Fruit fly (Drosophila melanogaster) whole organism, embryonic: ENCODE data around the gene CG4293.

ENCODE experiments used
- Abd-B ChIP-seq: fragments of 200-800 bp; sonication (Bioruptor generic); optimal IDR thresholded peaks from 2 replicates; lab custom pipeline; 2018; ENCODE audit warnings: missing biosample characterization, mild to moderate bottlenecking, missing genetic modification characterization, moderate library complexity
- Awh ChIP-seq: fragments of 200-800 bp; sonication (Bioruptor generic); IDR thresholded peaks from 2 replicates; pipeline ENCODE4, ENCODE4 v1.3.6; 2022; ENCODE audit warnings: missing biosample characterization, missing genetic modification characterization
- C15 ChIP-seq: fragments of 200-800 bp; sonication (Bioruptor generic); IDR thresholded peaks from 3 replicates; pipeline ENCODE4 v1.3.6; 2022; ENCODE audit warnings: missing biosample characterization, missing genetic modification characterization
- CG10321 ChIP-seq: fragments of 200-800 bp; sonication (Bioruptor generic); IDR thresholded peaks from 2 replicates; pipeline ENCODE4 v1.3.6; 2022; ENCODE audit warnings: missing biosample characterization, missing genetic modification characterization
- CG10366 ChIP-seq: fragments of 200-800 bp; sonication (Bioruptor generic); IDR thresholded peaks from 2 replicates; pipeline ENCODE4 v1.3.6; 2022; ENCODE audit warnings: missing biosample characterization, missing genetic modification characterization
- CG10543 ChIP-seq: fragments of 200-800 bp; sonication (Bioruptor generic); optimal IDR thresholded peaks from 3 replicates; lab custom pipeline; 2017; ENCODE audit warnings: missing biosample characterization, mild to moderate bottlenecking, missing genetic modification characterization, moderate library complexity
- CG12391 ChIP-seq: fragments of 200-800 bp; sonication (Bioruptor generic); optimal IDR thresholded peaks from 3 replicates; lab custom pipeline; 2018; ENCODE audit warnings: missing biosample characterization, mild to moderate bottlenecking, missing genetic modification characterization, moderate library complexity
- CG13287 ChIP-seq: fragments of 200-800 bp; sonication (Bioruptor generic); IDR thresholded peaks from 2 replicates; pipeline ENCODE4 v1.3.6; 2022; ENCODE audit warnings: missing biosample characterization, missing genetic modification characterization; ENCODE audit not compliant: partially characterized antibody
- CG1647 ChIP-seq: fragments of 200-800 bp; sonication (Bioruptor generic); optimal IDR thresholded peaks from 3 replicates; lab custom pipeline; 2016; ENCODE audit warnings: missing biosample characterization, missing genetic modification characterization
- CG17328 ChIP-seq: fragments of 200-800 bp; sonication (Bioruptor generic); IDR thresholded peaks from 2 replicates; pipeline ENCODE4 v1.3.6; 2022; ENCODE audit warnings: missing biosample characterization, missing genetic modification characterization
- CG17359 ChIP-seq: fragments of 200-800 bp; sonication (Bioruptor generic); optimal IDR thresholded peaks from 3 replicates; lab custom pipeline; 2018; ENCODE audit warnings: missing biosample characterization, mild to moderate bottlenecking, missing genetic modification characterization, moderate library complexity
- CG17829 ChIP-seq: fragments of 200-800 bp; optimal IDR thresholded peaks from 2 replicates; lab custom pipeline; 2019; ENCODE audit warnings: missing biosample characterization, mild to moderate bottlenecking, missing genetic modification characterization, moderate library complexity
- CG2116 ChIP-seq: fragments of 200-800 bp; sonication (Bioruptor generic); optimal IDR thresholded peaks from 3 replicates; lab custom pipeline; 2018; ENCODE audit warnings: missing biosample characterization, mild to moderate bottlenecking, missing genetic modification characterization
- CG30020 ChIP-seq: fragments of 200-800 bp; optimal IDR thresholded peaks from 2 replicates; lab custom pipeline; 2019; ENCODE audit warnings: missing biosample characterization, mild to moderate bottlenecking, missing genetic modification characterization, moderate library complexity
- CG31388 ChIP-seq: fragments of 200-800 bp; sonication (Bioruptor generic); optimal IDR thresholded peaks from 2 replicates; lab custom pipeline; 2016; ENCODE audit warnings: missing biosample characterization, missing genetic modification characterization
- CG34224 ChIP-seq: fragments of 200-800 bp; sonication (Bioruptor generic); IDR thresholded peaks from 3 replicates; pipeline ENCODE4 v1.3.6; 2022; ENCODE audit warnings: missing biosample characterization, missing genetic modification characterization; ENCODE audit not compliant: partially characterized antibody
- CG4617 ChIP-seq: fragments of 200-800 bp; sonication (Bioruptor generic); optimal IDR thresholded peaks from 3 replicates; lab custom pipeline; 2016; ENCODE audit warnings: missing biosample characterization, missing genetic modification characterization, borderline replicate concordance
- CG4707 ChIP-seq: fragments of 200-800 bp; sonication (Bioruptor generic); optimal IDR thresholded peaks from 2 replicates; lab custom pipeline; 2018; ENCODE audit warnings: missing biosample characterization, mild to moderate bottlenecking, missing genetic modification characterization, moderate library complexity
- CG4730 ChIP-seq: fragments of 200-800 bp; sonication (Bioruptor generic); IDR thresholded peaks from 2 replicates; pipeline ENCODE4 v1.3.6; 2022; ENCODE audit warnings: missing biosample characterization, missing genetic modification characterization
- CG5953 ChIP-seq: fragments of 200-800 bp; sonication (Bioruptor generic); IDR thresholded peaks from 2 replicates; pipeline ENCODE4 v1.3.6; 2022; ENCODE audit warnings: missing biosample characterization, missing genetic modification characterization
- CG6254 ChIP-seq: fragments of 200-800 bp; sonication (Bioruptor generic); optimal IDR thresholded peaks from 3 replicates; lab custom pipeline; 2017; ENCODE audit warnings: mild to moderate bottlenecking, missing biosample characterization, missing genetic modification reagents, missing genetic modification characterization
- CTCF ChIP-seq: fragments of 200-800 bp; sonication (Bioruptor generic); optimal IDR thresholded peaks from 2 replicates; lab custom pipeline; 2017; ENCODE audit warnings: missing biosample characterization, mild to moderate bottlenecking, missing genetic modification characterization, moderate library complexity
- Dll ChIP-seq: fragments of 200-800 bp; sonication (Bioruptor generic); IDR thresholded peaks from 4 replicates; pipeline ENCODE4 v1.3.6; 2022; ENCODE audit warnings: missing biosample characterization, missing genetic modification characterization; ENCODE audit not compliant: partially characterized antibody
- Dp ChIP-seq: fragments of 200-800 bp; sonication (Bioruptor generic); optimal IDR thresholded peaks from 2 replicates; lab custom pipeline; 2018; ENCODE audit warnings: missing biosample characterization, mild to moderate bottlenecking, missing genetic modification characterization, moderate library complexity
- Eip74EF ChIP-seq, 2 experiments: fragments of 200-800 bp in 1 of 2; fragments of >200 bp in 1 of 2; sonication (Bioruptor generic) in 1 of 2; optimal IDR thresholded peaks; 2 replicates each; lab custom pipeline; 2017 to 2019; ENCODE audit warnings: missing biosample characterization in 2 of 2, missing genetic modification characterization in 2 of 2, mild to moderate bottlenecking in 1 of 2, moderate library complexity in 1 of 2
- HmgD ChIP-seq: fragments of 200-800 bp; sonication (Bioruptor generic); optimal IDR thresholded peaks from 3 replicates; lab custom pipeline; 2016; ENCODE audit warnings: missing biosample characterization, missing genetic modification characterization
- Oaz ChIP-seq: fragments of 200-800 bp; sonication (Bioruptor generic); IDR thresholded peaks from 2 replicates; pipeline ENCODE4 v1.3.6; 2022; ENCODE audit warnings: missing biosample characterization, missing genetic modification characterization
- TFAM ChIP-seq: fragments of 200-800 bp; sonication (Bioruptor generic); optimal IDR thresholded peaks from 2 replicates; lab custom pipeline; 2017; ENCODE audit warnings: missing biosample characterization, missing genetic modification characterization, inconsistent platforms
- Trl ChIP-seq, 3 experiments: fragments of >200 bp in 2 of 3; fragments of 200-800 bp in 1 of 3; sonication (Bioruptor generic) in 1 of 3; optimal IDR thresholded peaks; 2 replicates in 1 of 3; 3 replicates in 2 of 3; lab custom pipeline; 2016 to 2017; ENCODE audit warnings: missing biosample characterization in 1 of 3, missing genetic modification characterization in 1 of 3
- YL-1 ChIP-seq: fragments of 200-800 bp; sonication (Bioruptor generic); optimal IDR thresholded peaks from 3 replicates; lab custom pipeline; 2017; ENCODE audit warnings: missing biosample characterization, mild to moderate bottlenecking, missing genetic modification characterization
- ato ChIP-seq: fragments of 200-800 bp; sonication (Bioruptor generic); IDR thresholded peaks from 2 replicates; pipeline ENCODE4 v1.3.6; 2022; ENCODE audit warnings: missing biosample characterization, missing genetic modification characterization; ENCODE audit not compliant: partially characterized antibody
- bbx ChIP-seq: fragments of 200-800 bp; sonication (Bioruptor generic); IDR thresholded peaks from 2 replicates; pipeline ENCODE4 v1.3.6; 2022; ENCODE audit warnings: missing biosample characterization, missing genetic modification characterization; ENCODE audit not compliant: partially characterized antibody
- btn ChIP-seq: fragments of 200-800 bp; sonication (Bioruptor generic); optimal IDR thresholded peaks from 2 replicates; lab custom pipeline; 2016; ENCODE audit warnings: missing biosample characterization, missing genetic modification characterization
- chn ChIP-seq: fragments of 200-800 bp; sonication (Bioruptor generic); optimal IDR thresholded peaks from 2 replicates; lab custom pipeline; 2016; ENCODE audit warnings: missing biosample characterization, missing genetic modification characterization
- da ChIP-seq: fragments of 200-800 bp; sonication (Bioruptor generic); optimal IDR thresholded peaks from 2 replicates; lab custom pipeline; 2016; ENCODE audit warnings: missing biosample characterization, missing genetic modification characterization
- dati ChIP-seq: fragments of 200-800 bp; sonication (Bioruptor generic); IDR thresholded peaks from 2 replicates; pipeline ENCODE4 v1.3.6; 2022; ENCODE audit warnings: missing biosample characterization, missing genetic modification characterization
- dpn ChIP-seq, 2 experiments: fragments of 200-800 bp; sonication (Bioruptor generic); optimal IDR thresholded peaks; 3 replicates each; lab custom pipeline; 2016; ENCODE audit warnings: missing biosample characterization in 2 of 2, missing genetic modification characterization in 2 of 2
- exex ChIP-seq: fragments of 200-800 bp; sonication (Bioruptor generic); optimal IDR thresholded peaks from 4 replicates; lab custom pipeline; 2018; ENCODE audit warnings: missing biosample characterization, mild to moderate bottlenecking, missing genetic modification characterization, moderate library complexity
- fd102C ChIP-seq: fragments of 200-800 bp; sonication (Bioruptor generic); optimal IDR thresholded peaks from 2 replicates; lab custom pipeline; 2018; ENCODE audit warnings: missing biosample characterization, mild to moderate bottlenecking, missing genetic modification characterization, moderate library complexity
- gro ChIP-seq: fragments of 200-800 bp; sonication (Bioruptor generic); optimal IDR thresholded peaks from 2 replicates; lab custom pipeline; 2016; ENCODE audit warnings: missing biosample characterization, missing genetic modification characterization
- gt ChIP-seq: fragments of 200-800 bp; sonication (Bioruptor generic); IDR thresholded peaks from 2 replicates; pipeline ENCODE4 v1.3.6; 2022; ENCODE audit warnings: missing biosample characterization, missing genetic modification characterization
- hth ChIP-seq: fragments of >200 bp; optimal IDR thresholded peaks from 2 replicates; lab custom pipeline; 2017; ENCODE audit warnings: inconsistent platforms
- inv ChIP-seq: fragments of 200-800 bp; sonication (Bioruptor generic); IDR thresholded peaks from 2 replicates; pipeline ENCODE4 v1.3.6; 2022; ENCODE audit warnings: missing biosample characterization, missing genetic modification characterization; ENCODE audit not compliant: partially characterized antibody
- jigr1 ChIP-seq: fragments of 200-800 bp; sonication (Bioruptor generic); IDR thresholded peaks from 3 replicates; pipeline ENCODE4 v1.3.6; 2022; ENCODE audit warnings: missing biosample characterization, missing genetic modification characterization
- jing ChIP-seq: fragments of 200-800 bp; sonication (Bioruptor generic); optimal IDR thresholded peaks from 2 replicates; lab custom pipeline; 2018; ENCODE audit warnings: missing biosample characterization, mild to moderate bottlenecking, missing genetic modification characterization
- kay ChIP-seq: fragments of 200-800 bp; sonication (Bioruptor generic); optimal IDR thresholded peaks from 2 replicates; lab custom pipeline; 2016; ENCODE audit warnings: missing biosample characterization, missing genetic modification characterization
- lbe ChIP-seq: fragments of 200-800 bp; sonication (Bioruptor generic); optimal IDR thresholded peaks from 2 replicates; lab custom pipeline; 2016; ENCODE audit warnings: missing biosample characterization, mild to moderate bottlenecking, missing genetic modification characterization
- nom ChIP-seq: fragments of 200-800 bp; sonication (Bioruptor generic); optimal IDR thresholded peaks from 2 replicates; lab custom pipeline; 2017; ENCODE audit warnings: missing biosample characterization, missing genetic modification characterization, mild to moderate bottlenecking, moderate library complexity, missing genetic modification reagents
- ranshi ChIP-seq: fragments of 200-800 bp; sonication (Bioruptor generic); IDR thresholded peaks from 2 replicates; pipeline ENCODE4 v1.3.6; 2022; ENCODE audit warnings: missing biosample characterization, missing genetic modification characterization

CG4293 gene

DNA sequence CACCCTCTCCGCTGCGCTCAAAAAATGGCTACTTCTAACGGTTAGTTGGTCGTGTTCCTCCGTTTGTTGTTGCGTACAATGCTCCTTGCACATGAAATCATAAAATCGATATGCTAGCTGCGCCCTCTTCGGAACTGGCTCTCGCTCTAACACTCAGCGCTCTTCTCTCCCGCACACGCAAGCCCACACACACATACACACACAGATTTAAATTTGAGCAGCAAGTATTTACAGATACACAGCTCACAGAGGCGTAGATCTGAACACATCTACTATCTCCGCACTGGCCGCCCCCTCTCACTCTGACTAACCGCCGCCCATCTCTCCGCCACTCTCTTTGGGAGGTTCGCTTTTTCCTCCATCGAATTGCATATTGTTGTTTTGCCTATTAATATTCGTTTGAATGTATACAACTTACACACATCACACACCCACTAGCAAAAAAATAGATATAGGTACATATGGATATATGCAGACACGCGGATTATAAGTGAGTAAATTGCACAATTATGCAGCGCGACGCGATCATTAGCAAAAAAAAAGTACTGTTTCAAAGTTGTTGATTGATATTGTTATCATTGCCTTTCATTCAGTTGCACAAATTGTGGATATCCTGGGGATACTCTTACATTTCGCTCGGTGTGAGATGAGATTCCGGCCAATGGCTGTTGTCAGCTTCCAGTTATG lies 7.6 kb downstream of the CG4293 start (continued):
- peak; percentile 70 for TF ChIP-seq CG4707
- TF ChIP-seq CG2116 (GFP tag; lab: Kevin White, UChicago) = no peak
- no peak; the same call in 1 of the 2 replicates for TF ChIP-seq CG13287
- TF ChIP-seq CG17829 (tag; lab: Kevin White, UChicago) = peak; percentile 83
- no peak for TF ChIP-seq inv (GFP tag; lab: Robert Waterston, UW)
- peak; percentile 66 for TF ChIP-seq kay
- TF ChIP-seq lbe (GFP tag; lab: Kevin White, UChicago) = peak; percentile 78
- TF ChIP-seq CG31388 (GFP tag; lab: Kevin White, UChicago) = peak; percentile 42
- peak; percentile 60; the same call in 1 of the 2 replicates for TF ChIP-seq gt
- TF ChIP-seq CG17359 (tag; lab: Kevin White, UChicago) = peak; percentile 80
- TF ChIP-seq hth (lab: Kevin White, UChicago) = no peak
- TF ChIP-seq CTCF (GFP tag; lab: Kevin White, UChicago) = no peak
- peak; percentile 48 for TF ChIP-seq Oaz (GFP tag; lab: Robert Waterston, UW)
- TF ChIP-seq CG10321 (GFP tag; lab: Robert Waterston, UW) = no peak
- peak; percentile 87 for TF ChIP-seq HmgD (GFP tag; lab: Kevin White, UChicago)
- peak; percentile 82 for TF ChIP-seq Awh (GFP tag; lab: Robert Waterston, UW)
- no peak for TF ChIP-seq Dll (GFP tag; lab: Robert Waterston, UW)
- TF ChIP-seq CG4730 (GFP tag; lab: Robert Waterston, UW) = peak; percentile 70
- TF ChIP-seq CG34224 (GFP tag; lab: Robert Waterston, UW) = no peak
- TF ChIP-seq nom (GFP tag; lab: Kevin White, UChicago) = peak; percentile 46
- peak; percentile 77 for TF ChIP-seq CG17328 (GFP tag; lab: Robert Waterston, UW)
- peak; percentile 82 for TF ChIP-seq chn (GFP tag; lab: Kevin White, UChicago)
- no peak for TF ChIP-seq Abd-B (GFP tag; lab: Kevin White, UChicago)
- TF ChIP-seq btn (GFP tag; lab: Kevin White, UChicago) = peak; percentile 3
- no peak for TF ChIP-seq jing (GFP tag; lab: Kevin White, UChicago)
- peak; percentile 82 to 90 for TF ChIP-seq Trl (optimal IDR thresholded peaks at IDR 0.05; lab: Kevin White, UChicago)
- TF ChIP-seq Trl (GFP tag; optimal IDR thresholded peaks at IDR 0.05; lab: Kevin White, UChicago) = peak; percentile 93
- TF ChIP-seq CG1647 (GFP tag; lab: Kevin White, UChicago) = peak; percentile 84
- peak; percentile 9 for TF ChIP-seq YL-1
- peak; percentile 27; the same call in 1 of the 3 replicates for TF ChIP-seq C15 (GFP tag; lab: Robert Waterston, UW)
- TF ChIP-seq CG30020 (tag; lab: Kevin White, UChicago) = no peak
- TF ChIP-seq da (GFP tag; lab: Kevin White, UChicago) = peak; percentile 4
- no peak for TF ChIP-seq jigr1
- TF ChIP-seq ranshi (GFP tag; lab: Robert Waterston, UW) = peak; percentile 86
- peak; percentile 93 for TF ChIP-seq gro (GFP tag; lab: Kevin White, UChicago)
- no peak for TF ChIP-seq ato (GFP tag; lab: Robert Waterston, UW)
- TF ChIP-seq TFAM = no peak
- TF ChIP-seq exex (tag; lab: Kevin White, UChicago) = peak; percentile 52
- TF ChIP-seq dpn (GFP tag; optimal IDR thresholded peaks at IDR 0.05; lab: Kevin White, UChicago) = peak; percentile 91 to 92
- no peak for TF ChIP-seq Dp
- peak; percentile 75 for TF ChIP-seq CG5953 (GFP tag; lab: Robert Waterston, UW)
- TF ChIP-seq Eip74EF (GFP tag; optimal IDR thresholded peaks at IDR 0.05; lab: Kevin White, UChicago) = peak in 1 of 2 experiments; percentile 22
- TF ChIP-seq CG6254 = peak; percentile 64
- peak; percentile 38 for TF ChIP-seq CG4617 (GFP tag; lab: Kevin White, UChicago)
- peak; percentile 92 for TF ChIP-seq CG10543 (GFP tag; lab: Kevin White, UChicago)
- TF ChIP-seq bbx (GFP tag; lab: Robert Waterston, UW) = peak; percentile 58; the same call in 1 of the 2 replicates
- no peak for TF ChIP-seq fd102C
- TF ChIP-seq dati (GFP tag; lab: Robert Waterston, UW) = peak; percentile 62
- TF ChIP-seq CG10366 (GFP tag; lab: Robert Waterston, UW) = peak; percentile 84
- peak; percentile 61 for TF ChIP-seq CG12391
